Worm (Caenorhabditis elegans): ENCODE results near the gene dnj-24.

Gene dnj-24

DNA sequence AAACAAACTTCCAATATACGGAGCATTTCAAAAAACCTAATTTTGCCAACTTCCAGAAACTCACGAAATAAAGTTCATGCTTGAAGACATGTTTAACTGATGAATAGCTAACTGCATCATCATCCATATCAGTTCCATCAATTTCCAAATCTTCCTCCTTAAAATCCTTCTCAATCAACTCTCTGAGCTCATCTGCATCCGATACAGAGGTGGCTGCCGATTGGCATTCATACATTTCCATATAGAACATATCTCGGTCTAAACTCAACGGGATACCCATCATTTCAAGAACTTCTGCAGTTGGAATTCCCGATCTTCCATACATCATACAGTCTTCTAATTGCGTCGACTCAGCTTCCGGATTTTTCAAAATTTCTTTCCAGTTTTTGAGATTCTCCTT is 34.5 kb downstream of the dnj-24 start:
- TF ChIP-seq W03F9.2 (tag; optimal IDR thresholded peaks at IDR 0.05) (no peak), dao-5 (tag; optimal IDR thresholded peaks at IDR 0.05) (no peak), him-1 (tag; optimal IDR thresholded peaks at IDR 0.05) (no peak)

DNA sequence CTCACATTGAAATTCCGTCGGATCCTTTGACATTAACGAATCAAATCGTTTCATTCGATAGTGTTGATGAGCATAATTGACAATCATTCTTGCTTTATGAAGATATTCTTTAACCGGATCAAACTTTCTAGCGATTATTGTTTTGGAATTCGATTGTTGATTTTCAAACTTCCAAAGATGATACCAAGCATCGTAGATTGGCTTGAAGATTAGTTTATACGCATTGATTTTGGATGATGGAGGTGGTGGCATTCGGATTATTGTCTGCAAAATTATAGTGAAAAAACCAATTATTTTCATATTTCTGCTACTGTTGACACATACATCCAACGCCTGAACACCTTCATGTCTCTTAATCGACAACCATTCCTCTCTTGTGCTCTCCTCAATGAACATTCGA is 35.8 kb downstream of the dnj-24 start:
- no peak for TF ChIP-seq him-1 (tag; optimal IDR thresholded peaks at IDR 0.05)
- TF ChIP-seq W03F9.2 (tag; optimal IDR thresholded peaks at IDR 0.05), result no peak
- TF ChIP-seq dao-5 (tag; optimal IDR thresholded peaks at IDR 0.05), result no peak

DNA sequence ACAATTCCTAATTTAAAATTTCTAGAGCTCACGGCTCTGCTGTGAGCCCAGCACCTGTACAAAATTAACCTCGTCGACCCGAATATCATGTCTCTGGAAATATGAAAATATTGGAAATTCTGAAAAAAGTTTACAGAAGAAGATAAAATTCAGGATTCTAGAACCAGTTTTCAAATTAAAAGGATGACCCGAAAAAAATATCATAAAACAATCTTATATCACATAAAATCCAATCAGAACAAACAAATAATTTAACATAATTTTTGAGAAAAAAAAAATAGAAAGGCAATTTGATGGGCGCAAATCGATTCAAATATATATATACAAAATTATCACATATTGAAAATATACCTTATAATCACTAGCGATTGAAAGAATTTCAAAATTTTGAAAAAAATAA is 38.6 kb downstream of the dnj-24 start, which contains the start of gene Y32H12A.7:
TSS of gene Y32H12A.7 (minus strand) at position 101 of the 400 bp plus-strand sequence.
- TF ChIP-seq dao-5 (tag; optimal IDR thresholded peaks at IDR 0.05), result no peak
- no peak for TF ChIP-seq W03F9.2 (tag; optimal IDR thresholded peaks at IDR 0.05)
- TF ChIP-seq him-1 (tag; optimal IDR thresholded peaks at IDR 0.05), result no peak

DNA sequence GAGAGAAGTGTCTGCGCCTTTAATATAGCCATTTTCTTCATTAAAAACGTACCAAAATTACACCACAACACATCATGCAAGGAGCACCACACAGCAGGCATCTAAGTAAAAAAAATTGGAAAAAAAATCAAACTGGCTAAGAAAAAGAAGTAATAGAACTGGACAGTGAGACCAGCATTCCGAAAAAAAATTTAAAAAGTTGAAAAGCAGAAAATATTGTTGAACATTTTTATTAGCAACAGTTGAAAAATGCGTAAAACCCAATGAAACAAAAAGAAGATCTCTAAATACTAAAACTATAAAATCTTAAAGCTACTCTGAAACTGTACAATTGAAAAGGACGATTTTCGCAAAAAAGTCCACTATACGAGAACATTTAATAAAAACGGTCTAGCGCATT is 41.8 kb downstream of the dnj-24 start, which contains the start of gene Y32H12A.6:
TSS of gene Y32H12A.6 (minus strand) at position 101 of the 400 bp plus-strand sequence.
- TF ChIP-seq W03F9.2 (tag; optimal IDR thresholded peaks at IDR 0.05), result no peak
- TF ChIP-seq him-1 (tag; optimal IDR thresholded peaks at IDR 0.05), result no peak
- TF ChIP-seq dao-5 (tag; optimal IDR thresholded peaks at IDR 0.05), result no peak

DNA sequence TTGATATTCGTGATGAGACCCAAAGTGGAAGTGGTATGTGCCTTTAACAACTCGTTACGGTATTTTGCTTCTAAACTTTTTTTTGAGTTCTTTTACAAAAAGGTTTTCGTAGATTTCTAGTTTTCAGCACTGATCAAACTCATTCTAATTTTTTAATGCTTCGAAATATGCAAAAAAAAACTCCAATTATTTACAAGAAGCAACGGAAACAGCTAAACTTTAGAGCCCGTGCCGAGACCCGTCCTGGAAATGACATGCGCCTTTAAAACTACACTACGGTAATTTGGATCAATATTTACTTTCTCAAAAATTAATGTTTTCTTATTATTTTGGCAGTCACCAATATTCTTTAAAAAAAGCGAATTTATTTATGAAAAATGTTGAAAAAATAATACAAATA is 43.3 kb downstream of the dnj-24 start:
- TF ChIP-seq dao-5 (tag; optimal IDR thresholded peaks at IDR 0.05) (no peak), him-1 (tag; optimal IDR thresholded peaks at IDR 0.05) (no peak), W03F9.2 (tag; optimal IDR thresholded peaks at IDR 0.05) (no peak)

DNA sequence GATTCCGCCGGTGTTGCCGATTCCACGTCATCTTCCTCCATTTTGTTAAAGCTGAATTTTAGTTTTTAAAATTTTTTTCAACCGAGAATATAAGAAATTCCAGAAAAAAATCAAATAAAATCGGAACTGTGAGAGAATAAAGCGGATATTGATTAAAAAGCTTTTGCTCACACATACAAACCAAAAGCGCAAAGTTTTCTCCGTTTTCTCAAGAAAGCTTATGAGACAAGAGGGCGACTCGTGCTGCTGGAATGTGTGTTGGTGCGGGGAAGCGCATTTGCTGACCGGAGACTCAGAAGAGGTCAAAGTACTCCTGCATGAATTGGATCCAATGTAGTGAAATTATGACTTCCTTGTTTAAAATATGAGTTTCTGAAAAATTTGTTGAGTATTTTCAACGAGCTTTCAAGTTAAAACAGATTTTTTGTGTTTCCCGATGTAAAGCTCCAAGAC is 44.0 kb downstream of the dnj-24 start, which contains the start of gene paqr-2:
TSS of gene paqr-2 (minus strand) at position 51 of the 453 bp plus-strand sequence.
- TF ChIP-seq W03F9.2 (tag; optimal IDR thresholded peaks at IDR 0.05) (no peak), him-1 (tag; optimal IDR thresholded peaks at IDR 0.05) (no peak), dao-5 (tag; optimal IDR thresholded peaks at IDR 0.05) (no peak)

DNA sequence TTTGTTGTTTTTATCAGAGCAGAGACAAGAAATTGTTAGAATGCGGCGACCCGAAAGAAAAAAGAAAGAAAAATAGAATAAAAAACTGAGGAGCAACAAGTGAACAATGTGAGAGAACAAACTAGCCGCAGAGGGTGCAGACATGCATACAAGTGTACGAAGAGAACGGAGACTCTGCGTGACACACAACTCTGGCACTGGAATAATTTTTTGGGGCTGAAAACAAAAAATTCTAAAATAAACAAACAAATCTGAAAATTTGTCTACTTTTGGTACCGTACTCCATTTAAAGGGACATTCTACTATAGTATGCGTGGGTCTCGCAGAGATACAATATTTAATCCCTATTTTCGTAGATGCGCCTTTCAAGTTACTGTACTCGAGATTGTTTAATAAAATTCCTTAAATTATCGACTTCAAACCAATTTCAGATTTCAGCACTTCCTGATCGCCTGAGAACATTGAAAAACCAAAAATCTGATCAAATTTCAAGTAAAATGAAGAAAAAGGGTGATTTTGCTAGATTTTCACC is 48.8 kb downstream of the dnj-24 start:
- TF ChIP-seq him-1 (tag; optimal IDR thresholded peaks at IDR 0.05), result no peak
- no peak for TF ChIP-seq W03F9.2 (tag; optimal IDR thresholded peaks at IDR 0.05)
- TF ChIP-seq dao-5 (tag; optimal IDR thresholded peaks at IDR 0.05), result no peak

DNA sequence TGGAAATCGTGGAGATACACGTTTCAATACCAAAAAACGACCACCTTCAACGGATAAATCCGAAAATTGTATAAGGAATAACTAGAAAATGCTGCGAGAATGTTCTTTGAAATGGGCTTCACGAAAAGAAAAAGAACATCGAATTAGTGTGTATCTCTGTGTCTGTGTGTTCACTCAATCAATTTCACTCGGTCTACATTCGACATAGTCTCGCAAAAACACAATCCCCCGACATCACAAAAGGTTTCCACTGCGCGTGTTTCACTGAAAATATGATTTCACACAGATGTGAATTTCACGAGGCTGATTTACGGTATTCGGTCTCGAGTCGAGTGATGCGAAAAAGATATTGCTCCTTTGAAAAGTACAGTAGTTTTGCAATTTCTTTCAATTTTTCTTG is 50.2 kb downstream of the dnj-24 start:
- no peak for TF ChIP-seq W03F9.2 (tag; optimal IDR thresholded peaks at IDR 0.05)
- no peak for TF ChIP-seq him-1 (tag; optimal IDR thresholded peaks at IDR 0.05)
- no peak for TF ChIP-seq dao-5 (tag; optimal IDR thresholded peaks at IDR 0.05)

DNA sequence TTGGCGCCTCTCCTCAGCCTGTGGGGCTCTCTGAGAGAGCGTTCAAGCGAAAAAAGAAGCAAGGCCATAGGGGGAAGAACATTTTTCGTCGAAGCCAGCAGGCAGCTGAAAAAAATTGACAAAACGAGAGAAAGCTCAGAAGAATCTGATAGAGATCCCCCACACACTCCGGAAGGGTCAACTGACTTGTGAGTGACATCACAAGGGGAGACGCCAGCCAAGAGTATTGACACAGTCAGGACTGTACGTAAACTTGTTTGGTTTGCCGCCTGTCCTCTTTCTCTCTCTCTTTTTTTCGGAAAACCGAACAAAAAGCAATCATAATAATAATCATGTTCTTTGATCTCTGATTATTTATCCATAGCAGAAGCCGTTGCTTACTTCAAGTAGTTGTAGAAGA is 51.0 kb downstream of the dnj-24 start:
- TF ChIP-seq W03F9.2 (tag; optimal IDR thresholded peaks at IDR 0.05) (no peak), dao-5 (tag; optimal IDR thresholded peaks at IDR 0.05) (no peak), him-1 (tag; optimal IDR thresholded peaks at IDR 0.05) (no peak)

DNA sequence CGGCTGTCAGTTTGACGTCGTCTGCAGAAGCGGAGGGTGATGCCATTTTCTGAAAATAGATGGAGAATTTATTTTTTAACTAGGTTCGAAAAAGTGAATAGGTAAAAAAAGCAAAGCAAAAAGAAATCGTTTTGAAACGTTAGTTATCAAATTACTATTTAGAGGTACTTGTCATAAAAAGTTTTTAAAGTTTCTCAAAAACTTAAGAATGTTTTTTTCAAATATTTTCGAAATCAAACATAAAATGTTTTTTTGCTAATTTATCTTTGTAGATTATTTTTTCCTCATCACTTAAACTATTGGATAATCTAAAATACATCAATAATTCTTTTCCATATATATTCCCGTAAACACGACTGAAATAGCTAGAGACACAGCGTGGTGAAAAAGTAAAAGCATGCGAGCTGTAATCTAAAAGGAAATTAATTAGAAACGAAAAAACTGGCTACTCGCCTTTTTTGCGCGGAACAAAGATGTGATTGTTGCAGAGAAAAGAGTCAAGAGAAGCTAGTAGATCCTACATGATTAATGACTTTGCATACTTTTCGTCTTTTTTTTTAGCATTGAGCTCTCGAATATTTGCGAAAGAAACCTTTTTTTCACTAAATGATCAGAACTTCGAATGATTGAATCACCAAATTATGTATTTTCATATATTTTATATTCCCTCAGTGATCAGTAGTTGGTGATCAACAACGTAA is 52.5 kb downstream of the dnj-24 start, which contains the start of gene szy-2:
TSS of gene szy-2 (minus strand) at position 51 of the 701 bp plus-strand sequence.
- TF ChIP-seq dao-5 (tag; optimal IDR thresholded peaks at IDR 0.05) (no peak), him-1 (tag; optimal IDR thresholded peaks at IDR 0.05) (no peak), W03F9.2 (tag; optimal IDR thresholded peaks at IDR 0.05) (no peak)

DNA sequence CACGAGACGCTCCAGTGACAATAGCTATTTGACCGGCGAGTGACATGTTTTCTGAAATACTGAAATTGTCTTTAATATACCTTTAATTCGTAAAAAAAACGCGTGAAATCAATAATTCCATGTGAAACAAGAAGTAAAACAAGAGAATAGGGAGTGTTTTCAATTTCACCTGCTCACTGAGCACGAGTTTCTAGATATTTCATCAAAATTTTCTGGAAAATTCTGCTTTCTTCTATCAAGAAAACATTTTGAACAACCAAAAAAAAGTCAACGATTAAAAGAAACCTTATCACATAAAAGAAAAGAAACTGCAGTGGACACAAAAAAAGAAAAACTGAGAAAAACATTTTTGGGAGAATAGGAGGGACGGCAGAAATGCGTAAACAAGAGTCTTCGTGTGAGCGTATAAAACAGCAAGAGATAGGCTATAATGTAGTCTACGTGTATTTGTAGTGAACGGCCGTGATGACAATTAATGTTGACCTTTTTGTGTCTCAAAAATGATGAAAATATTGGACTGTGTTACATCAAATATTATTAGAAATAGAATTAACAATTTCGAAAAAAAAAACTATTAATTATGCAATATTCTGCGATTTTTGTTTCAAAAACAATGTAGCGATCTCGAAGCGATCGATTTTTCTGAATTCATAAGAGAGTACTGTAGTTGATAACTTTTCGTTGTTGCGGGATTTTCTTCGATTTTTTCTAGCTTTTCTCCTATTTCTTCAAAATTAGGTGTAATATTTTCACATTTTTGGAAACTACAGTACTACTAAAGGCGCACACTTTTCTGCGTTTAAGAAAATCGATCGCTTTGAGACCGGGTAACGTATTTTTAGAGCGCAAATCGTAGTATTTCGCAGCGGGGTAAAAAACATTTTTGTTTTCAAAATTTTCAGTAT is 55.6 kb downstream of the dnj-24 start, which contains the start of gene dhs-9:
TSS of gene dhs-9 (minus strand) at position 51 of the 905 bp plus-strand sequence.
- TF ChIP-seq W03F9.2 (tag; optimal IDR thresholded peaks at IDR 0.05) (peak; percentile 9), him-1 (tag; optimal IDR thresholded peaks at IDR 0.05) (no peak)
